Fruit fly (Drosophila melanogaster): Measurements from ENCODE around the gene Tpc1.

Tpc1 gene

dm6 chr3R:10852232-10852774 is 29.7 kb downstream of the Tpc1 start, which contains the start of gene CG4565 (continued):
- TF ChIP-seq al (GFP tag; IDR thresholded peaks at IDR 0.05) (no peak), Hr78 (GFP tag; optimal IDR thresholded peaks at IDR 0.05) (no peak), cg (GFP tag; optimal IDR thresholded peaks at IDR 0.05) (no peak), jumu (GFP tag; optimal IDR thresholded peaks at IDR 0.05) (no peak), danr (GFP tag; IDR thresholded peaks at IDR 0.05) (no peak), Myb (GFP tag; optimal IDR thresholded peaks at IDR 0.05) (peak; percentile 88), nom (GFP tag; optimal IDR thresholded peaks at IDR 0.05) (peak; percentile 9), yki (optimal IDR thresholded peaks at IDR 0.05) (no peak), Rfx (GFP tag; IDR thresholded peaks at IDR 0.05) (no peak), sr (GFP tag; IDR thresholded peaks at IDR 0.05) (no peak), p53 (GFP tag; optimal IDR thresholded peaks at IDR 0.05) (no peak), Mes4 (GFP tag; optimal IDR thresholded peaks at IDR 0.05) (no peak), CrebB (tag; optimal IDR thresholded peaks at IDR 0.05) (peak; percentile 1), CG6813 (GFP tag; optimal IDR thresholded peaks at IDR 0.05) (no peak), Mad (GFP tag; optimal IDR thresholded peaks at IDR 0.05) (no peak), Tbp (GFP tag; optimal IDR thresholded peaks at IDR 0.05) (no peak), tio (GFP tag; optimal IDR thresholded peaks at IDR 0.05) (no peak), Oaz (GFP tag; IDR thresholded peaks at IDR 0.05) (no peak), CG34422 (GFP tag; IDR thresholded peaks at IDR 0.05) (no peak; the same call in 2 of the 3 replicates), grn (GFP tag; optimal IDR thresholded peaks at IDR 0.05) (peak; percentile 62), CG2120 (GFP tag; optimal IDR thresholded peaks at IDR 0.05) (no peak), Ets97D (GFP tag; optimal IDR thresholded peaks at IDR 0.05) (peak; percentile 43), zfh1 (GFP tag; IDR thresholded peaks at IDR 0.05) (no peak), CG10209 (GFP tag; optimal IDR thresholded peaks at IDR 0.05) (no peak), Xbp1 (GFP tag; optimal IDR thresholded peaks at IDR 0.05) (no peak), pum (GFP tag; optimal IDR thresholded peaks at IDR 0.05) (no peak), bbx (GFP tag; IDR thresholded peaks at IDR 0.05; ENCODE audit: partially characterized antibody) (peak; percentile 53), Hmr (GFP tag; optimal IDR thresholded peaks at IDR 0.05) (peak; percentile 31), CG1647 (GFP tag; optimal IDR thresholded peaks at IDR 0.05) (no peak), jigr1 (GFP tag; IDR thresholded peaks at IDR 0.05) (no peak), Dll (GFP tag; IDR thresholded peaks at IDR 0.05; ENCODE audit: partially characterized antibody) (peak; percentile 61), CG11085 (GFP tag; IDR thresholded peaks at IDR 0.05) (no peak), CG14667 (GFP tag; IDR thresholded peaks at IDR 0.05) (no peak), CG7271 (tag; optimal IDR thresholded peaks at IDR 0.05) (no peak), Nf-YA (GFP tag; IDR thresholded peaks at IDR 0.05) (no peak), Stat92E (GFP tag; optimal IDR thresholded peaks at IDR 0.05) (peak in 1 of 3 experiments; percentile 36), CG14050 (GFP tag; IDR thresholded peaks at IDR 0.05) (no peak), psq (GFP tag; optimal IDR thresholded peaks at IDR 0.05) (no peak), Jarid2 (GFP tag; optimal IDR thresholded peaks at IDR 0.05) (no peak), CG10267 (tag; optimal IDR thresholded peaks at IDR 0.05) (no peak), wor (GFP tag; IDR thresholded peaks at IDR 0.05) (no peak), CG14014 (GFP tag; IDR thresholded peaks at IDR 0.05) (no peak), mld (GFP tag; IDR thresholded peaks at IDR 0.05; ENCODE audit: partially characterized antibody) (0 out of 3 replicates have a peak, but pooled peaks have one; percentile 21), insv (GFP tag; optimal IDR thresholded peaks at IDR 0.05) (peak in 1 of 2 experiments; percentile 19), CG9727 (GFP tag; optimal IDR thresholded peaks at IDR 0.05) (no peak), Atf3 (GFP tag; optimal IDR thresholded peaks at IDR 0.05) (no peak), shn (GFP tag; optimal IDR thresholded peaks at IDR 0.05) (no peak), phol (tag; optimal IDR thresholded peaks at IDR 0.05) (peak; percentile 29), ewg (GFP tag; optimal IDR thresholded peaks at IDR 0.05) (no peak), cato (GFP tag; optimal IDR thresholded peaks at IDR 0.05; ENCODE audit: borderline replicate concordance) (no peak), zf30C (GFP tag; optimal IDR thresholded peaks at IDR 0.05) (peak; percentile 9)
